Worm (Caenorhabditis elegans) whole organism, midembryonic: Measurements from ENCODE around the gene prx-19.

Source experiments
- T22C8.4 ChIP-seq: fragments of 200-800 bp; sonication (Bioruptor generic); IDR thresholded peaks from 2 replicates; pipeline ENCODE4 v1.3.6; 2022; ENCODE audit warnings: missing genetic modification characterization, missing compliant biosample characterization
- cog-1 ChIP-seq: sonication (generic microtip); optimal IDR thresholded peaks from 2 replicates; lab custom pipeline; 2016; ENCODE audit warnings: missing genetic modification characterization, missing compliant biosample characterization
- flt-1 ChIP-seq: fragments of 200-800 bp; sonication (Bioruptor generic); IDR thresholded peaks from 2 replicates; pipeline ENCODE4 v1.3.6; 2022; ENCODE audit warnings: missing genetic modification characterization, missing compliant biosample characterization
- klf-2 ChIP-seq: fragments of 200-800 bp; sonication (Bioruptor generic); conservative IDR thresholded peaks from 2 replicates; pipeline ENCODE4 v1.3.6; 2022; ENCODE audit warnings: missing genetic modification reagents, missing genetic modification characterization, missing compliant biosample characterization
- med-1 ChIP-seq: sonication (generic microtip); optimal IDR thresholded peaks from 2 replicates; lab custom pipeline; 2017; ENCODE audit warnings: missing genetic modification characterization, mild to moderate bottlenecking, missing compliant biosample characterization, antibody characterized with exemption, missing genetic modification reagents; ENCODE audit not compliant: insufficient read depth
- ref-1 ChIP-seq: fragments of 200-800 bp; sonication (Bioruptor generic); conservative IDR thresholded peaks from 2 replicates; pipeline ENCODE4 v1.3.6; 2022; ENCODE audit warnings: missing genetic modification reagents, missing genetic modification characterization, missing compliant biosample characterization
- tab-1 ChIP-seq: fragments of 200-800 bp; sonication (Bioruptor generic); IDR thresholded peaks from 2 replicates; pipeline ENCODE4 v1.3.6; 2022; ENCODE audit warnings: missing genetic modification characterization, missing compliant biosample characterization
- ztf-23 ChIP-seq: fragments of 200-800 bp; sonication (Bioruptor generic); IDR thresholded peaks from 2 replicates; pipeline ENCODE4 v1.3.6; 2022; ENCODE audit warnings: missing genetic modification reagents, missing genetic modification characterization, missing compliant biosample characterization

ce11 chrIII:8780473-8780872, 28.6 kb downstream of the prx-19 start:
- TF ChIP-seq flt-1 (GFP tag; lab: Robert Waterston, UW) (no peak), ref-1 (GFP tag; lab: Robert Waterston, UW) (no peak), T22C8.4 (GFP tag; lab: Robert Waterston, UW) (no peak), med-1 (GFP tag; lab: Kevin White, UChicago) (no peak), klf-2 (GFP tag; lab: Robert Waterston, UW) (no peak), ztf-23 (GFP tag; lab: Robert Waterston, UW) (no peak), cog-1 (tag; lab: Kevin White, UChicago) (no peak), tab-1 (GFP tag; lab: Robert Waterston, UW) (no peak)
